Worm (Caenorhabditis elegans): ENCODE data around the gene emb-1.

The emb-1 gene

DNA sequence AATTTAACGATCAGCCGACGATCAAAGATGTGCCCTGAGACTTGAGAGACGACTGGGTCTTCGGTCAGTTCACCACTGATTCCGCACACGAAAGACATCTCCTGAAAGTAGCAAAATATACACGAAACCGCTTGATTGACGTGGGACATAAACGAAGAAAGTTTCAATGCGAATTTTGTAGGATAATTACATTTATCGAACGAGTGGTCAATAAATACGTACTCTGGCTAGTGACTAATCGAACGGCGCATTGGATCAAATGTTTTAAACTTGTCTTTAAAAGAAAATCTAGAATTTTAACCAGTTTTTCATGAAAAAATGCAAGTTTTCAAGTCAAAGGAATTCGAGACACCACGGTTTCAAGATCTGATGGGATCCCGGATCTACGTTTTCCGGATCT lies 1.3 kb upstream of the emb-1 start, which contains the start of gene prp-19:
Gene prp-19, minus strand, starts transcription at position 101 of the 400 bp plus-strand sequence.
- TF ChIP-seq tra-4 (tag; optimal IDR thresholded peaks at IDR 0.05) (no peak), tbx-11 (GFP tag; IDR thresholded peaks at IDR 0.05) (no peak), flt-1 (GFP tag; IDR thresholded peaks at IDR 0.05) (no peak), sea-1 (GFP tag; conservative IDR thresholded peaks at IDR 0.05) (no peak), tbx-37 (GFP tag; conservative IDR thresholded peaks at IDR 0.05) (no peak), hmg-4 (GFP tag; optimal IDR thresholded peaks at IDR 0.05) (no peak), aly-1 (tag; optimal IDR thresholded peaks at IDR 0.05) (no peak), F13C5.2 (tag; optimal IDR thresholded peaks at IDR 0.05) (no peak), ama-1 (optimal IDR thresholded peaks at IDR 0.05) (no peak), ets-7 (tag; optimal IDR thresholded peaks at IDR 0.05) (no peak), hmbx-1 (tag; optimal IDR thresholded peaks at IDR 0.05) (no peak), B0310.2 (tag; optimal IDR thresholded peaks at IDR 0.05) (no peak), ceh-36 (tag; optimal IDR thresholded peaks at IDR 0.05) (no peak), pes-1 (GFP tag; IDR thresholded peaks at IDR 0.05) (no peak), scrt-1 (GFP tag; IDR thresholded peaks at IDR 0.05) (no peak), hnd-1 (tag; optimal IDR thresholded peaks at IDR 0.05) (no peak), ceh-13 (GFP tag; optimal IDR thresholded peaks at IDR 0.05) (no peak)

DNA sequence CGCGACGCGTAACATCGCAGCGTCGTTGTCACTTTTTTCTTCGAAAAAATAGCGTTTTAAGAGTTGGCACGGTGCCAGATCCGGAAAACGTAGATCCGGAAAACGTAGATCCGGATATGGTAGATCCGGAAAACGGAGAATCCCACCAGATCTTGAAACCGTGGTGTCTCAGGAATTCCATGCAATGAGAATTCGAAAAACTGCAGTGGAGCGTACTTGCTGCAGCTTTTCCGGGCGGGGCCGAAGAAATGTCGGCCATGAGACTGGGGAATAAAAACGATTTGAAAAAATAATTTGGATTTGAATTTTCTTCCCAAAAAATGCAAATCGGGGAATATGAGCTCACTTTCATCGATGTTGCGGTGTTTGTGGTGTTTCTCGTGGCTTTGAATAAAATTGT lies 769 bp upstream of the emb-1 start, which contains the start of gene K10D2.5:
Gene K10D2.5, plus strand, starts transcription at position 251 of the 400 bp plus-strand sequence.
- TF ChIP-seq ets-7 (tag; optimal IDR thresholded peaks at IDR 0.05) (peak; percentile 82), ceh-13 (GFP tag; optimal IDR thresholded peaks at IDR 0.05) (peak; percentile 10), ceh-36 (tag; optimal IDR thresholded peaks at IDR 0.05) (peak; percentile 13), hmg-4 (GFP tag; optimal IDR thresholded peaks at IDR 0.05) (peak; percentile 53), hnd-1 (tag; optimal IDR thresholded peaks at IDR 0.05) (peak; percentile 33), ama-1 (optimal IDR thresholded peaks at IDR 0.05) (no peak), tra-4 (tag; optimal IDR thresholded peaks at IDR 0.05) (no peak), F13C5.2 (tag; optimal IDR thresholded peaks at IDR 0.05) (peak; percentile 50), tbx-37 (GFP tag; conservative IDR thresholded peaks at IDR 0.05) (peak; percentile 93), tbx-11 (GFP tag; IDR thresholded peaks at IDR 0.05) (peak; percentile 68; the same call in 1 of the 2 replicates), B0310.2 (tag; optimal IDR thresholded peaks at IDR 0.05) (peak; percentile 26), sea-1 (GFP tag; conservative IDR thresholded peaks at IDR 0.05) (peak; percentile 81), hmbx-1 (tag; optimal IDR thresholded peaks at IDR 0.05) (no peak), scrt-1 (GFP tag; IDR thresholded peaks at IDR 0.05) (peak; percentile 60; the same call in 1 of the 2 replicates), pes-1 (GFP tag; IDR thresholded peaks at IDR 0.05) (peak; percentile 88), flt-1 (GFP tag; IDR thresholded peaks at IDR 0.05) (peak; percentile 75), aly-1 (tag; optimal IDR thresholded peaks at IDR 0.05) (peak; percentile 16)

DNA sequence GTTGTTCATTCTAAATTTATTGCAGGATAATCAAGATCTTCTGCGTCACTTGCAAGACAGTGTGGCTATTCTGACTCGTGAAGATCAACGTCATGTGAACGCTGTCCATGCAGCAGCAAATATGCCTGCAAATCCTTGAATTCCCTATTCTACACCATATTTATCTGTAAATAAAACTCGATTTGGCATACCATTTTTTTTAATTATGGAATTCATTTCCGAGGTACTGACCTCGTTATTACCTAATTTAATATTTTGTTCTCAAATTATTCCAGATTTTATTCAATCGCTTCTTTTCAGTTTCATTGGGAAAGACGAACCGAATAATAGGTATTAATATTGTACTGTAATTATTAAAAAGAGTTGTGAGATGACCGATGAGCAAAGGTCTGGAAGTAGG lies 383 bp downstream of the emb-1 start, which contains the start of gene cid-1:
Gene cid-1, plus strand, starts transcription at position 301 of the 400 bp plus-strand sequence.
- no peak for TF ChIP-seq tbx-11 (GFP tag; IDR thresholded peaks at IDR 0.05)
- TF ChIP-seq ceh-36 (tag; optimal IDR thresholded peaks at IDR 0.05): no peak
- no peak for TF ChIP-seq scrt-1 (GFP tag; IDR thresholded peaks at IDR 0.05)
- TF ChIP-seq F13C5.2 (tag; optimal IDR thresholded peaks at IDR 0.05): no peak
- TF ChIP-seq sea-1 (GFP tag; conservative IDR thresholded peaks at IDR 0.05): no peak
- no peak for TF ChIP-seq tra-4 (tag; optimal IDR thresholded peaks at IDR 0.05)
- no peak for TF ChIP-seq tbx-37 (GFP tag; conservative IDR thresholded peaks at IDR 0.05)
- no peak for TF ChIP-seq ceh-13 (GFP tag; optimal IDR thresholded peaks at IDR 0.05)
- no peak for TF ChIP-seq hmg-4 (GFP tag; optimal IDR thresholded peaks at IDR 0.05)
- no peak for TF ChIP-seq aly-1 (tag; optimal IDR thresholded peaks at IDR 0.05)
- no peak for TF ChIP-seq flt-1 (GFP tag; IDR thresholded peaks at IDR 0.05)
- no peak for TF ChIP-seq B0310.2 (tag; optimal IDR thresholded peaks at IDR 0.05)
- no peak for TF ChIP-seq pes-1 (GFP tag; IDR thresholded peaks at IDR 0.05)
- no peak for TF ChIP-seq hnd-1 (tag; optimal IDR thresholded peaks at IDR 0.05)
- no peak for TF ChIP-seq hmbx-1 (tag; optimal IDR thresholded peaks at IDR 0.05)
- TF ChIP-seq ets-7 (tag; optimal IDR thresholded peaks at IDR 0.05): no peak
- no peak for TF ChIP-seq ama-1 (optimal IDR thresholded peaks at IDR 0.05)

DNA sequence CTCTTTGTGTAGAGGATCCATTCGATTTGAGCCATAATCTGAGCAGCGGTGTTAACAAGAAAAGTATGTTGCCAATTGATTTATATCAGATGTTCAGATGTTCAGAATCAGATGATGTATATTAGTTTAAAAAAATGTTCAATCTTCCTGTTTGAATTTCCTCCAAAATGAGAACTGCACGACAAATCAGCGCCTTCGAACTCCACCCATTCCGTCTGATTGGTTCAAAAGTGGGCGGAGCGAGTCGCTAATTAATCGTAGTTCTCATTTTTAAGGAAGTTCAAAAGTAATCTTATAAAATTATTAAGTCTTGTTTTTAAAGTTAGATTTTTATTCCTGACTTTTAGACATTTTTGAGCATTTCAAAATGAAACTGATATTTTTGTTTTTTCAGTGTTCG lies 5.9 kb downstream of the emb-1 start:
- TF ChIP-seq pes-1 (GFP tag; IDR thresholded peaks at IDR 0.05): no peak
- TF ChIP-seq ets-7 (tag; optimal IDR thresholded peaks at IDR 0.05): no peak
- no peak for TF ChIP-seq ceh-36 (tag; optimal IDR thresholded peaks at IDR 0.05)
- no peak for TF ChIP-seq F13C5.2 (tag; optimal IDR thresholded peaks at IDR 0.05)
- TF ChIP-seq tra-4 (tag; optimal IDR thresholded peaks at IDR 0.05): no peak
- no peak for TF ChIP-seq tbx-37 (GFP tag; conservative IDR thresholded peaks at IDR 0.05)
- no peak for TF ChIP-seq aly-1 (tag; optimal IDR thresholded peaks at IDR 0.05)
- TF ChIP-seq tbx-11 (GFP tag; IDR thresholded peaks at IDR 0.05): no peak
- no peak for TF ChIP-seq flt-1 (GFP tag; IDR thresholded peaks at IDR 0.05)
- no peak for TF ChIP-seq hmg-4 (GFP tag; optimal IDR thresholded peaks at IDR 0.05)
- no peak for TF ChIP-seq sea-1 (GFP tag; conservative IDR thresholded peaks at IDR 0.05)
- TF ChIP-seq B0310.2 (tag; optimal IDR thresholded peaks at IDR 0.05): no peak
- TF ChIP-seq ama-1 (optimal IDR thresholded peaks at IDR 0.05): no peak
- TF ChIP-seq scrt-1 (GFP tag; IDR thresholded peaks at IDR 0.05): no peak
- TF ChIP-seq ceh-13 (GFP tag; optimal IDR thresholded peaks at IDR 0.05): no peak

DNA sequence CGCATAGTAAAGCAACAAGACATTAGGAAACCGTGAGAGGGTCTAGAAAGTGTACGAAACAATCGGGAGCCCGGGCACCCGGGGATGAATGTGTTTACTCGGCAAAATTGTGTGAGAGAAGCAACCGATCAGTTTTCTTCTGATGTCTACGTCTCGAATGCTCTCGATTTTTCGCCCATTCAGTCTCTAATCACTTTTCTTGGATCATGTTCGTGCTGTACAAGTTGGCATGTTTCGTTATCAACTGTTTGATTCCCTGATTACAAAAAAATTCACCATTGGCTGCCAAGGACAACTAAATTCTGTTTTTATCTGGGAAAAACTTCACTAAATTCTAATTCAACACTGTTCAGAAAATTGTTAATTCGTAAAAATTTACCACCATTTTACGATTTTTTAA lies 7.3 kb downstream of the emb-1 start:
- TF ChIP-seq tbx-11 (GFP tag; IDR thresholded peaks at IDR 0.05): no peak
- TF ChIP-seq ceh-13 (GFP tag; optimal IDR thresholded peaks at IDR 0.05): no peak
- TF ChIP-seq F13C5.2 (tag; optimal IDR thresholded peaks at IDR 0.05): no peak
- TF ChIP-seq ceh-36 (tag; optimal IDR thresholded peaks at IDR 0.05): no peak
- TF ChIP-seq scrt-1 (GFP tag; IDR thresholded peaks at IDR 0.05): no peak
- no peak for TF ChIP-seq flt-1 (GFP tag; IDR thresholded peaks at IDR 0.05)
- TF ChIP-seq aly-1 (tag; optimal IDR thresholded peaks at IDR 0.05): no peak
- no peak for TF ChIP-seq hmbx-1 (tag; optimal IDR thresholded peaks at IDR 0.05)
- no peak for TF ChIP-seq tra-4 (tag; optimal IDR thresholded peaks at IDR 0.05)
- no peak for TF ChIP-seq ama-1 (optimal IDR thresholded peaks at IDR 0.05)
- no peak for TF ChIP-seq pes-1 (GFP tag; IDR thresholded peaks at IDR 0.05)
- TF ChIP-seq ets-7 (tag; optimal IDR thresholded peaks at IDR 0.05): no peak
- TF ChIP-seq hmg-4 (GFP tag; optimal IDR thresholded peaks at IDR 0.05): no peak
- TF ChIP-seq sea-1 (GFP tag; conservative IDR thresholded peaks at IDR 0.05): no peak

DNA sequence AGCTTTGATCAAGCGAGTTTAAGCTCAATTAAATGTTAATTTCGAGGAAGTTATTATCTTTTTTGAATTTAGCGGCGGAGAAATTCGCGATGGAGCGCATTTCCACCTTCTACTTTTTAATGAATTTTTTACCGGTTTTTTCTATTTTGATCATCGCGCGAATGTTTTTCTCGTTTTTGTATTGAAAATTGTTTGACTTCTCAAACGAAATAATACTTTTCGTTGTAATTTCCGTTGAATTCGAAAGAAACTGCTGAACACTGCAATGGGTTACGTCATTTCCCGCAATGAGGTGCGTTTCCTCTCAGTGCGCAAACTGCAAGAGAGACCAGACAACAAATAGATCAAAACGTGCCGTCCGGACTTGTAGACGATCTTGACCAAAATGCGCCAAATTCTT lies 8.0 kb downstream of the emb-1 start:
- no peak for TF ChIP-seq tbx-11 (GFP tag; IDR thresholded peaks at IDR 0.05)
- no peak for TF ChIP-seq hmg-4 (GFP tag; optimal IDR thresholded peaks at IDR 0.05)
- TF ChIP-seq ets-7 (tag; optimal IDR thresholded peaks at IDR 0.05): no peak
- no peak for TF ChIP-seq ceh-13 (GFP tag; optimal IDR thresholded peaks at IDR 0.05)
- TF ChIP-seq tra-4 (tag; optimal IDR thresholded peaks at IDR 0.05): no peak
- no peak for TF ChIP-seq tbx-37 (GFP tag; conservative IDR thresholded peaks at IDR 0.05)
- no peak for TF ChIP-seq aly-1 (tag; optimal IDR thresholded peaks at IDR 0.05)
- TF ChIP-seq B0310.2 (tag; optimal IDR thresholded peaks at IDR 0.05): no peak
- no peak for TF ChIP-seq ama-1 (optimal IDR thresholded peaks at IDR 0.05)
